Worm (Caenorhabditis elegans) whole organism, L4 larva: ENCODE data around the gene acs-11.

ENCODE experiments used
- D1046.2 ChIP-seq: fragments of 200-800 bp; sonication (Bioruptor generic); IDR thresholded peaks from 2 replicates; pipeline ENCODE4 v1.3.6; 2022; ENCODE audit warnings: missing genetic modification characterization, missing compliant biosample characterization
- F26F4.8 ChIP-seq: fragments of 200-800 bp; sonication (Bioruptor generic); conservative IDR thresholded peaks from 2 replicates; pipeline ENCODE4 v1.3.6; 2022; ENCODE audit warnings: missing genetic modification characterization, missing compliant biosample characterization
- F44E2.7 ChIP-seq: fragments of 200-800 bp; sonication (Bioruptor generic); IDR thresholded peaks from 2 replicates; pipeline ENCODE4 v2.1.2; 2022; ENCODE audit warnings: missing genetic modification characterization, missing compliant biosample characterization
- T20F7.1 ChIP-seq: fragments of 200-800 bp; sonication (Bioruptor generic); optimal IDR thresholded peaks from 2 replicates; lab custom pipeline; 2018; ENCODE audit warnings: mild to moderate bottlenecking, missing genetic modification characterization, missing compliant biosample characterization
- Y105C5A.15 ChIP-seq: fragments of 200-800 bp; sonication (Bioruptor generic); IDR thresholded peaks from 2 replicates; pipeline ENCODE4 v1.3.6; 2022; ENCODE audit warnings: missing genetic modification characterization, missing compliant biosample characterization
- aha-1 ChIP-seq: fragments of 150-350 bp; peaks from one replicate; lab custom pipeline; 2014; ENCODE audit warnings: missing biosample characterization, missing genetic modification characterization
- ama-1 ChIP-seq: fragments of 150-350 bp; optimal IDR thresholded peaks from 2 replicates; lab custom pipeline; 2014; ENCODE audit warnings: inconsistent platforms, mixed read lengths
- arid-1 ChIP-seq: fragments of 200-800 bp; sonication (Bioruptor generic); conservative IDR thresholded peaks from 2 replicates; pipeline ENCODE4 v1.3.6; 2022; ENCODE audit warnings: missing genetic modification reagents, missing genetic modification characterization, missing compliant biosample characterization
- ceh-44 ChIP-seq: fragments of 200-800 bp; sonication (Bioruptor generic); IDR thresholded peaks from 2 replicates; pipeline ENCODE4 v1.3.6; 2022; ENCODE audit warnings: missing genetic modification reagents, missing genetic modification characterization, missing compliant biosample characterization
- daf-12 ChIP-seq: fragments of 150-350 bp; optimal IDR thresholded peaks from 2 replicates; lab custom pipeline; 2014; ENCODE audit warnings: missing biosample characterization, missing genetic modification reagents, missing genetic modification characterization
- daf-16 ChIP-seq, 3 experiments: sonication (generic microtip); optimal IDR thresholded peaks; 2 replicates each; lab custom pipeline; 2016 to 2017; ENCODE audit warnings: missing genetic modification characterization in 3 of 3, missing genetic modification reagents in 3 of 3, mild to moderate bottlenecking in 2 of 3, missing compliant biosample characterization in 2 of 3, missing biosample characterization in 1 of 3, moderate library complexity in 1 of 3
- daf-19 ChIP-seq: fragments of 200-800 bp; sonication (Bioruptor generic); conservative IDR thresholded peaks from 2 replicates; pipeline ENCODE4 v1.3.6; 2022; ENCODE audit warnings: missing genetic modification characterization, missing compliant biosample characterization
- dmd-8 ChIP-seq: fragments of 200-800 bp; sonication (Bioruptor generic); IDR thresholded peaks from 2 replicates; pipeline ENCODE4 v1.3.6; 2022; ENCODE audit warnings: missing genetic modification characterization, missing compliant biosample characterization
- dmd-9 ChIP-seq: fragments of 200-800 bp; sonication (Bioruptor generic); IDR thresholded peaks from 2 replicates; pipeline ENCODE4 v1.3.6; 2022; ENCODE audit warnings: missing genetic modification reagents, missing genetic modification characterization, missing compliant biosample characterization
- dve-1 ChIP-seq: sonication (generic microtip); optimal IDR thresholded peaks from 2 replicates; lab custom pipeline; 2017; ENCODE audit warnings: antibody characterized with exemption, mild to moderate bottlenecking, missing genetic modification characterization, missing compliant biosample characterization; ENCODE audit not compliant: insufficient read depth
- egl-27 ChIP-seq: sonication (generic microtip); optimal IDR thresholded peaks from 3 replicates; lab custom pipeline; 2017; ENCODE audit warnings: missing biosample characterization, missing genetic modification reagents, missing genetic modification characterization
- egl-43 ChIP-seq: fragments of 200-800 bp; sonication (Bioruptor generic); IDR thresholded peaks from 2 replicates; pipeline ENCODE4 v1.3.6; 2022; ENCODE audit warnings: missing genetic modification reagents, missing genetic modification characterization, missing compliant biosample characterization
- hlh-11 ChIP-seq: fragments of 200-800 bp; sonication (Bioruptor generic); optimal IDR thresholded peaks from 2 replicates; lab custom pipeline; 2018; ENCODE audit warnings: mild to moderate bottlenecking, missing genetic modification characterization, missing compliant biosample characterization
- hmg-1.1 ChIP-seq: fragments of 200-800 bp; sonication (Bioruptor generic); IDR thresholded peaks from 2 replicates; pipeline ENCODE4 v1.3.6; 2022; ENCODE audit warnings: missing genetic modification reagents, missing genetic modification characterization, missing compliant biosample characterization
- lin-39 ChIP-seq: fragments of 150-350 bp; optimal IDR thresholded peaks from 2 replicates; lab custom pipeline; 2014; ENCODE audit warnings: missing biosample characterization, missing genetic modification reagents, missing genetic modification characterization
- mep-1 ChIP-seq: fragments of 150-350 bp; sonication (generic microtip); optimal IDR thresholded peaks from 3 replicates; lab custom pipeline; 2014; ENCODE audit warnings: missing biosample characterization, missing genetic modification characterization
- mes-2 ChIP-seq: sonication (generic microtip); optimal IDR thresholded peaks from 2 replicates; lab custom pipeline; 2016; ENCODE audit warnings: missing genotype, mild to moderate bottlenecking, missing genetic modification characterization, missing compliant biosample characterization; ENCODE audit not compliant: poor library complexity, severe bottlenecking
- nhr-25 ChIP-seq: sonication (generic microtip); optimal IDR thresholded peaks from 2 replicates; lab custom pipeline; 2017; ENCODE audit warnings: missing genetic modification characterization, mild to moderate bottlenecking, missing compliant biosample characterization, antibody characterized with exemption, moderate library complexity, borderline replicate concordance; ENCODE audit not compliant: insufficient read depth
- nhr-28 ChIP-seq: fragments of 150-350 bp; optimal IDR thresholded peaks from 2 replicates; lab custom pipeline; 2014; ENCODE audit warnings: missing biosample characterization, missing genetic modification characterization
- nhr-41 ChIP-seq: fragments of 200-800 bp; sonication (Bioruptor generic); IDR thresholded peaks from 2 replicates; pipeline ENCODE4 v1.3.6; 2022; ENCODE audit warnings: missing genetic modification reagents, missing genetic modification characterization, missing compliant biosample characterization
- nhr-42 ChIP-seq: fragments of 200-800 bp; sonication (Bioruptor generic); IDR thresholded peaks from 2 replicates; pipeline ENCODE4 v1.3.6; 2022; ENCODE audit warnings: missing genetic modification characterization, missing compliant biosample characterization
- nhr-48 ChIP-seq: sonication (generic microtip); optimal IDR thresholded peaks from 2 replicates; lab custom pipeline; 2016; ENCODE audit warnings: mild to moderate bottlenecking, missing genetic modification characterization, missing compliant biosample characterization
- nhr-6 ChIP-seq: fragments of 150-350 bp; optimal IDR thresholded peaks from 2 replicates; lab custom pipeline; 2014; ENCODE audit warnings: missing biosample characterization, missing genetic modification characterization
- nhr-76 ChIP-seq: fragments of 150-350 bp; optimal IDR thresholded peaks from 2 replicates; lab custom pipeline; 2014; ENCODE audit warnings: missing biosample characterization, missing genetic modification characterization
- pqm-1 ChIP-seq: sonication (generic microtip); optimal IDR thresholded peaks from 2 replicates; lab custom pipeline; 2017; ENCODE audit warnings: missing biosample characterization, missing genetic modification characterization
- rbr-2 ChIP-seq: sonication (generic microtip); optimal IDR thresholded peaks from 2 replicates; lab custom pipeline; 2016; ENCODE audit warnings: missing genotype, missing genetic modification characterization, missing compliant biosample characterization
- sdz-12 ChIP-seq: fragments of 200-800 bp; sonication (Bioruptor generic); optimal IDR thresholded peaks from 2 replicates; lab custom pipeline; 2018; ENCODE audit warnings: mild to moderate bottlenecking, missing genetic modification characterization, missing compliant biosample characterization
- set-16 ChIP-seq: fragments of 200-800 bp; sonication (Bioruptor generic); IDR thresholded peaks from 2 replicates; pipeline ENCODE4 v1.3.6; 2022; ENCODE audit warnings: missing genetic modification reagents, missing genetic modification characterization, missing compliant biosample characterization
- snpc-1.2 ChIP-seq: fragments of 200-800 bp; sonication (Bioruptor generic); IDR thresholded peaks from 2 replicates; pipeline ENCODE4 v1.3.6; 2022; ENCODE audit warnings: missing genetic modification reagents, missing genetic modification characterization, missing compliant biosample characterization
- tra-1 ChIP-seq: fragments of 200-800 bp; sonication (Bioruptor generic); IDR thresholded peaks from 2 replicates; pipeline ENCODE4 v1.3.6; 2022; ENCODE audit warnings: missing genetic modification reagents, missing genetic modification characterization, missing compliant biosample characterization
- unc-62 ChIP-seq, 3 experiments: fragments of 150-350 bp in 1 of 3; sonication (generic microtip); optimal IDR thresholded peaks in 2 of 3; peaks in 1 of 3; 1 replicate in 1 of 3; 2 replicates in 2 of 3; lab custom pipeline; 2014 to 2017; ENCODE audit warnings: missing biosample characterization in 3 of 3, missing genetic modification characterization in 3 of 3, missing genetic modification reagents in 3 of 3, missing genotype in 1 of 3
- zfp-3 ChIP-seq: fragments of 200-800 bp; sonication (Bioruptor generic); conservative IDR thresholded peaks from 2 replicates; pipeline ENCODE4 v1.3.6; 2022; ENCODE audit warnings: missing genetic modification reagents, missing genetic modification characterization, missing compliant biosample characterization
- zip-11 ChIP-seq: fragments of 200-800 bp; sonication (Bioruptor generic); IDR thresholded peaks from 2 replicates; pipeline ENCODE4 v1.3.6; 2022; ENCODE audit warnings: missing genetic modification characterization, missing compliant biosample characterization
- zip-2 ChIP-seq: fragments of 150-350 bp; optimal IDR thresholded peaks from 2 replicates; lab custom pipeline; 2014; ENCODE audit warnings: missing biosample characterization, missing genetic modification characterization
- ztf-7 ChIP-seq: fragments of 150-350 bp; optimal IDR thresholded peaks from 2 replicates; lab custom pipeline; 2014; ENCODE audit warnings: missing biosample characterization, missing genetic modification characterization

acs-11 gene

DNA sequence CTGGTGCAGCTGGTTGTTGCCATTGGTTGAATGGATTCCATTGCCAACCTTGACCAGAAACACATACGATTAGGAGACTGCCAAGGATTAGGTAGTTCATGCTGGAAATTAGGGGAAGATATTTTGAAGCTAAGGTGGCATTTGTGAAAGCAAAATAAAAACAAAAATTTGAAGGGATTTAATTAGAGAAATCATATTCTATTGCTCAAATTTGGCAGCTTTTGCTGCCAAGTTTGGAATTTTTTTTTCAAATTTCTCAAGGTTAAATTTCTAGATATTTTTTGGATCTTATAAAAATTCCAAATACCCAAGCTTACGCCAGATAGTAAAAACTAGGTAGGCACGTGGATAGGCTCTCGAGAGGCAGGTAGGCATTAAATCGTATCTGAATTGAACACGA, 29.3 kb downstream of the acs-11 start, which contains the start of gene F26G1.5:
TSS of gene F26G1.5 (minus strand) at position 101 of the 400 bp plus-strand sequence.
- no peak for TF ChIP-seq set-16 (GFP tag; lab: Robert Waterston, UW)
- no peak for TF ChIP-seq daf-19 (GFP tag; lab: Robert Waterston, UW)
- no peak for TF ChIP-seq nhr-76 (tag; lab: Kevin White, UChicago)
- no peak for TF ChIP-seq egl-27 (tag; lab: Kevin White, UChicago)
- TF ChIP-seq mep-1: no peak
- TF ChIP-seq D1046.2 (GFP tag; lab: Robert Waterston, UW): no peak
- no peak for TF ChIP-seq F26F4.8
- TF ChIP-seq Y105C5A.15 (GFP tag; lab: Robert Waterston, UW): no peak
- TF ChIP-seq dmd-8: no peak
- no peak for TF ChIP-seq snpc-1.2 (GFP tag; lab: Robert Waterston, UW)
- no peak for TF ChIP-seq daf-12
- TF ChIP-seq, all 104 proteins: peak for 0

DNA sequence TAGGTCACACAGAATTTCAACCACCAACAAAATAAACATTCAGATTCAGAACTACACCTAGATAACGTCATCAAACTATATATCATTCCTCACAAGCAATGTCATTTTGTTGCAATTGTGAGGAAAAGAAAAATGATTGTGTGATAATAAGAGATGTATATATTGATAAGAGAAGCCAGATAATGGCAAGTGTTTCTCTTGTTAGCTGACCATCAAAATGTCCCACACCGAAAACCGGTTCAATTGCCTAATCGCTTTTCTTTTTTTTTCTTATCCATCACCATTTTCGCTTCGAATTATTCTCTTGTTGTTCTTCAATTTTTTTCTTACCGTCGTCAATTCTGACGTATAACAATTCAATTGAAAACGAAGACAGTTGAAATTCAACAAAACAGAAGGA, 30.5 kb downstream of the acs-11 start:
- TF ChIP-seq nhr-25 (tag; lab: Kevin White, UChicago) (peak; percentile 26), aha-1 (tag; lab: Kevin White, UChicago) (peak; percentile 47), nhr-48 (peak; percentile 23), mes-2 (tag; lab: Kevin White, UChicago) (no peak), dve-1 (peak; percentile 35), hlh-11 (tag; lab: Kevin White, UChicago) (peak; percentile 33), T20F7.1 (GFP tag; lab: Kevin White, UChicago) (no peak), nhr-28 (tag; lab: Kevin White, UChicago) (peak; percentile 32)

ce11 chrII:4773891-4774432, 32.0 kb downstream of the acs-11 start, which contains the start of the genes F26G1.9 and F26G1.10:
Gene F26G1.9, minus strand, starts transcription at chrII:4773991.
Gene F26G1.10, plus strand, starts transcription at chrII:4774382.
- TF ChIP-seq nhr-6 (tag; lab: Kevin White, UChicago) (no peak), aha-1 (tag; lab: Kevin White, UChicago) (peak; percentile 22), tra-1 (GFP tag; lab: Robert Waterston, UW) (no peak)

DNA sequence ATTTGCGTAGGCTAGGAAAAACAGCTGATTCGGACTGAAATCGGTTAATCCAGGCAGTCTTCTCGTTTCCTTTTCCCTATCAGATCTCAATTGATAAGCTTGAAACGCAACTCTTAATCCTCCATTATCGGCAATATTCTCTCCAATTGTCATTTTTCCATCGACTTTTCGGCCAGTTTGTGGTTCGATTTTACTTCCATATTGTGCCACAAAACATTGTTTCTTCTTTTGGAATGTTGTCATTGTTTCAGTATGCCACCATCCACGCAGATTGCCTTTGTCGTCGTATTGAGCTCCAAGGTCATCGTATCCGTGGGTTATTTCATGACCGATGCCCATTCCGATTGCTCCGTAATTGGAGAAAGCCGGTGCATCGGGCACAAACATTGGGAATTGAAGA, 33.9 kb downstream of the acs-11 start:
- no peak for TF ChIP-seq sdz-12 (GFP tag; lab: Kevin White, UChicago)
- TF ChIP-seq unc-62 (GFP tag; optimal IDR thresholded peaks at IDR 0.05 in 1 of 2; lab: Kevin White, UChicago): peak in 1 of 2 experiments; percentile 96
- TF ChIP-seq unc-62 (tag; optimal IDR thresholded peaks at IDR 0.05; lab: Kevin White, UChicago): no peak

ce11 chrII:4776933-4777332, 35.0 kb downstream of the acs-11 start, which contains the start of gene F26G1.11:
Gene F26G1.11, plus strand, starts transcription at chrII:4777137.
- TF ChIP-seq daf-16 (GFP tag; optimal IDR thresholded peaks at IDR 0.05; lab: Kevin White, UChicago) (no peak), daf-16 (tag; optimal IDR thresholded peaks at IDR 0.05; lab: Kevin White, UChicago) (peak; percentile 73), lin-39 (tag; lab: Kevin White, UChicago) (no peak), egl-43 (GFP tag; lab: Robert Waterston, UW) (no peak), dve-1 (peak; percentile 62), pqm-1 (tag; lab: Kevin White, UChicago) (peak; percentile 86), zfp-3 (GFP tag; lab: Robert Waterston, UW) (no peak), hlh-11 (tag; lab: Kevin White, UChicago) (peak; percentile 42)

DNA sequence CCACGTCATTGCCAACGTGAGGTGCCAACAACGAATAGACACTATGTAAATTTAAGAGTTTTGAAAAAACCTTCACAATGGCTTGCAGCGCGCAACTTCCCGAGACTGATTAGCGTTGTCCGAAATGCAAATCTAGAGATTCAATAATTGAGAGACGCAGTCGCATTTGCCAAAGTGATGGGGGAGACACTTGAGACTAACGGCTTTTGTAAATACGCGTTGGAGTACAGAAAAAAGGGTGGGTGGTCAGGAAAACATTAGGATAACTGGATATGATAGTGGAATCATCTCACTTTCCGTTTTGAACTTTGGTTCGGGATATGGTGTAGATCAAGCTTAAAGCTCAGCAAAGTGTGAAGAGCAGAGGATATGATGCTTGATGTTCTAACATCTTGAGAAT, 37.8 kb downstream of the acs-11 start:
- TF ChIP-seq mep-1 (no peak), Y105C5A.15 (GFP tag; lab: Robert Waterston, UW) (no peak), ztf-7 (no peak), nhr-42 (no peak), zip-2 (no peak), rbr-2 (tag; lab: Kevin White, UChicago) (no peak), unc-62 (GFP tag; optimal IDR thresholded peaks at IDR 0.05 in 1 of 2; lab: Kevin White, UChicago) (no peak), unc-62 (tag; optimal IDR thresholded peaks at IDR 0.05; lab: Kevin White, UChicago) (no peak), ceh-44 (no peak), mes-2 (tag; lab: Kevin White, UChicago) (no peak), hmg-1.1 (GFP tag; lab: Robert Waterston, UW) (no peak), dmd-9 (no peak), lin-39 (tag; lab: Kevin White, UChicago) (no peak), zip-11 (GFP tag; lab: Robert Waterston, UW) (no peak), nhr-41 (GFP tag; lab: Robert Waterston, UW) (no peak), F44E2.7 (GFP tag; lab: Robert Waterston, UW) (no peak), arid-1 (no peak), ama-1 (no peak)
